Worm (Caenorhabditis elegans) whole organism, mixed stage, embryonic: ENCODE results near the gene F59F5.7.

Source experiments
- M03D4.4 ChIP-seq: sonication (generic microtip); optimal IDR thresholded peaks from 2 replicates; lab custom pipeline; 2017; ENCODE audit warnings: mild to moderate bottlenecking, missing genetic modification characterization, missing compliant biosample characterization
- bed-3 ChIP-seq: fragments of 200-800 bp; sonication (Bioruptor generic); optimal IDR thresholded peaks from 3 replicates; lab custom pipeline; 2018; ENCODE audit warnings: mild to moderate bottlenecking, missing genetic modification characterization, moderate library complexity, missing compliant biosample characterization
- blmp-1 ChIP-seq: fragments of 150-350 bp; optimal IDR thresholded peaks from 2 replicates; lab custom pipeline; 2014; ENCODE audit warnings: missing biosample characterization, missing genetic modification characterization
- ceh-39 ChIP-seq: fragments of 150-350 bp; optimal IDR thresholded peaks from 2 replicates; lab custom pipeline; 2014; ENCODE audit warnings: missing biosample characterization, missing genetic modification characterization
- ceh-43 ChIP-seq: fragments of 200-800 bp; sonication (Bioruptor generic); optimal IDR thresholded peaks from 2 replicates; lab custom pipeline; 2018; ENCODE audit warnings: mild to moderate bottlenecking, missing genetic modification characterization, moderate library complexity, missing compliant biosample characterization
- ces-1 ChIP-seq: fragments of 150-350 bp; optimal IDR thresholded peaks from 2 replicates; lab custom pipeline; 2014; ENCODE audit warnings: missing biosample characterization, missing genetic modification reagents, missing genetic modification characterization
- cnd-1 ChIP-seq: fragments of 200-800 bp; sonication (Bioruptor generic); optimal IDR thresholded peaks from 2 replicates; lab custom pipeline; 2018; ENCODE audit warnings: mild to moderate bottlenecking, missing genetic modification characterization, missing compliant biosample characterization
- drap-1 ChIP-seq: fragments of 200-800 bp; sonication (Bioruptor generic); optimal IDR thresholded peaks from 3 replicates; lab custom pipeline; 2018; ENCODE audit warnings: mild to moderate bottlenecking, missing genetic modification characterization, missing compliant biosample characterization
- flh-1 ChIP-seq: fragments of 200-800 bp; sonication (Bioruptor generic); optimal IDR thresholded peaks from 2 replicates; lab custom pipeline; 2018; ENCODE audit warnings: mild to moderate bottlenecking, missing genetic modification characterization, moderate library complexity, missing compliant biosample characterization
- ham-2 ChIP-seq: fragments of 200-800 bp; sonication (Bioruptor generic); optimal IDR thresholded peaks from 2 replicates; lab custom pipeline; 2018; ENCODE audit warnings: mild to moderate bottlenecking, missing genetic modification characterization, missing compliant biosample characterization
- hlh-1 ChIP-seq: fragments of 150-350 bp; optimal IDR thresholded peaks from 2 replicates; lab custom pipeline; 2014; ENCODE audit warnings: missing biosample characterization, missing genetic modification reagents, missing genetic modification characterization
- lin-13 ChIP-seq: fragments of 150-350 bp; optimal IDR thresholded peaks from 2 replicates; lab custom pipeline; 2014; ENCODE audit warnings: missing biosample characterization, missing genetic modification characterization
- lin-32 ChIP-seq: fragments of 200-800 bp; sonication (Bioruptor generic); optimal IDR thresholded peaks from 2 replicates; lab custom pipeline; 2018; ENCODE audit warnings: mild to moderate bottlenecking, missing genetic modification characterization, missing compliant biosample characterization
- lsy-2 ChIP-seq: fragments of 150-350 bp; optimal IDR thresholded peaks from 2 replicates; lab custom pipeline; 2014; ENCODE audit warnings: missing biosample characterization, missing genetic modification characterization
- mab-5 ChIP-seq: fragments of 150-350 bp; optimal IDR thresholded peaks from 2 replicates; lab custom pipeline; 2014; ENCODE audit warnings: missing biosample characterization, missing genetic modification characterization
- mep-1 ChIP-seq: fragments of 150-350 bp; optimal IDR thresholded peaks from 2 replicates; lab custom pipeline; 2017; ENCODE audit warnings: missing biosample characterization, missing genetic modification reagents, missing genetic modification characterization, inconsistent platforms
- mls-2 ChIP-seq: sonication (generic microtip); optimal IDR thresholded peaks from 2 replicates; lab custom pipeline; 2016; ENCODE audit warnings: mild to moderate bottlenecking, missing genetic modification characterization, moderate library complexity, missing compliant biosample characterization
- nhr-12 ChIP-seq: fragments of 150-350 bp; optimal IDR thresholded peaks from 2 replicates; lab custom pipeline; 2014; ENCODE audit warnings: missing biosample characterization, missing genetic modification characterization
- nhr-76 ChIP-seq: sonication (generic microtip); optimal IDR thresholded peaks from 2 replicates; lab custom pipeline; 2017; ENCODE audit warnings: missing biosample characterization, missing genetic modification characterization
- pha-4 ChIP-seq: fragments of 150-350 bp; optimal IDR thresholded peaks from 2 replicates; lab custom pipeline; 2018; ENCODE audit warnings: missing biosample characterization, missing genetic modification reagents, missing genetic modification characterization
- sem-2 ChIP-seq: fragments of 200-800 bp; sonication (Bioruptor generic); optimal IDR thresholded peaks from 2 replicates; lab custom pipeline; 2018; ENCODE audit warnings: mild to moderate bottlenecking, missing genetic modification characterization, missing compliant biosample characterization
- snpc-4 ChIP-seq: fragments of 150-350 bp; optimal IDR thresholded peaks from 2 replicates; lab custom pipeline; 2014; ENCODE audit warnings: missing biosample characterization, missing genetic modification characterization
- tbx-8 ChIP-seq: fragments of 200-800 bp; sonication (Bioruptor generic); optimal IDR thresholded peaks from 2 replicates; lab custom pipeline; 2018; ENCODE audit warnings: mild to moderate bottlenecking, missing genetic modification characterization, moderate library complexity, missing compliant biosample characterization
- unc-120 ChIP-seq: sonication (generic microtip); optimal IDR thresholded peaks from 2 replicates; lab custom pipeline; 2017; ENCODE audit warnings: missing genetic modification characterization, missing compliant biosample characterization; ENCODE audit not compliant: poor library complexity, severe bottlenecking
- unc-39 ChIP-seq: fragments of 150-350 bp; optimal IDR thresholded peaks from 2 replicates; lab custom pipeline; 2014; ENCODE audit warnings: missing biosample characterization, missing genetic modification characterization
- unc-62 ChIP-seq: fragments of 150-350 bp; optimal IDR thresholded peaks from 2 replicates; lab custom pipeline; 2014; ENCODE audit warnings: missing biosample characterization, missing genetic modification reagents, missing genetic modification characterization
- zip-8 ChIP-seq: fragments of 150-350 bp; optimal IDR thresholded peaks from 2 replicates; lab custom pipeline; 2014; ENCODE audit warnings: missing biosample characterization, missing genetic modification characterization
- ztf-11 ChIP-seq: fragments of 150-350 bp; optimal IDR thresholded peaks from 2 replicates; lab custom pipeline; 2014; ENCODE audit warnings: missing biosample characterization, missing genetic modification characterization

F59F5.7 gene

DNA sequence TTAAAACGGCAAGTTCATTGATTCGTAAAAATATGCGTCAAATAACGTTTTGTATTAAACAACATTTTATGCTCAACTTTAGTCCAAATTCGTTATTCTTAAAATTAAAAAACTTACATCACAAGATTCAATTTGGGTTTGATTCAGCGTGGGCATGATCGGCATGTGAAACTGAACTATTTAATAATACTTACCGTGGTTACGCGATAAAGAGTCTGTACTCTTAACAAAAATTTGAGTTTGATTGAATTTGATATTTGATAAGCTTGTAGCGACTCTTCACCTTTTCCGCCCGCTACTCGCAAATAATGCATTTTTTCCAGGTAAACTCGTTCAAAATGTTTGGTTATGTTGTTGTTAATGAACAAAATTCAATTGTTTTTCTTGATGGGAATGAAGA is 25.9 kb upstream of the F59F5.7 start, which contains the start of gene glo-3:
glo-3 (plus strand) TSS at position 253 of the 400 bp plus-strand sequence.
- TF ChIP-seq nhr-12 (tag; lab: Kevin White, UChicago) (no peak), lsy-2 (tag; lab: Kevin White, UChicago) (no peak), mab-5 (tag; lab: Kevin White, UChicago) (no peak), hlh-1 (tag; lab: Kevin White, UChicago) (no peak), unc-120 (tag; lab: Kevin White, UChicago) (no peak), zip-8 (tag; lab: Kevin White, UChicago) (no peak)

DNA sequence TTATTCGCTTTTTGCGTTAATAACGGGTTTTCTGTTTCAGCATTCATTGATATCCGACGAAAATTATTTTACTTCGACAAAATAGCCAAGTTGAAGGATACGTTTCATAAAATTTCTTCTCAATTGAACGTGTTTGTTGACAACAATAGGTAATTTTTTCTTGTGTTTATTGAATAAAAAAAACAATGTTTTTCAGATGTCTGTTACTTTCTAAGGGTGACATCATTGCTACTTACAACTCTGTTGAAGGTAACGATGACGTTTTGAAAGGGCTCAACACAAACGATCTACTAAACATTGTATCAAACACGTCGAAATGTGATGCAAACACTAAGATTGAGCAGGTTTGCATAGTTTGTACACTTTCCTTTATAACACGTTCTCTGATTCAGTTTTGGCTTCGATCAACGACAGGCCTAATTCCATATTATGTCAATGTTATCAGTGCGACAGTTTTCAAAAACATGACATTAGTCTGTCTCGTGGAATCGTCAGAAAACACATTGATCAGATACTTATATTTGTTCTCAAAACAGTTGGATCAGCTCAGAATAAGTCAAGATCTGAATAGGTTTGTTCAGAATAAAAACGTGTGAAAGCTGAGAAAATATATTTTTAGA is 24.6 kb upstream of the F59F5.7 start:
- TF ChIP-seq sem-2 (GFP tag; lab: Kevin White, UChicago) = no peak
- no peak for TF ChIP-seq unc-39
- no peak for TF ChIP-seq flh-1 (GFP tag; lab: Kevin White, UChicago)
- TF ChIP-seq nhr-76 (tag; lab: Kevin White, UChicago) = no peak
- no peak for TF ChIP-seq pha-4
- no peak for TF ChIP-seq mep-1 (tag; lab: Kevin White, UChicago)
- no peak for TF ChIP-seq cnd-1 (tag; lab: Kevin White, UChicago)
- no peak for TF ChIP-seq ceh-43 (GFP tag; lab: Kevin White, UChicago)

DNA sequence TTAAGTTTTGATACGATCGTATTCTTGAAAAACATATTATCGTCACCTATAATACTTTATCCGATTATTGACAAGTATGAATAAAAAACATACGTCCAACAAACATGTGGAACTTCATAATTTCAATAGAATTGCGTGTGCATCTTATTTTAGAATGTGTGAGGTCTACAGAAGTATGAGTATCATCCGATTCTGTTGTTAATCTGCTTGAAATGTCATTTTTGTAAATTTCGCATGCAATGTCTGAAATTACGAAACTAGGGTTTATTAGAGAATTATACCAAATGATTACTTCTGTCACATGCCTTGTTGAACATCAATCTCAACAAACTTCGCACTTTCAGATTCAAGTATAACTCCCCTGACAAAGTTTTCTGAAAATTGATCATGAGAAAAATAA is 17.5 kb upstream of the F59F5.7 start:
- TF ChIP-seq nhr-12 (tag; lab: Kevin White, UChicago) (no peak), blmp-1 (tag; lab: Kevin White, UChicago) (no peak), unc-39 (no peak), nhr-76 (tag; lab: Kevin White, UChicago) (no peak), pha-4 (no peak), lsy-2 (tag; lab: Kevin White, UChicago) (no peak), zip-8 (tag; lab: Kevin White, UChicago) (no peak), mep-1 (tag; lab: Kevin White, UChicago) (no peak), ham-2 (GFP tag; lab: Kevin White, UChicago) (no peak), ces-1 (GFP tag; lab: Kevin White, UChicago) (no peak), tbx-8 (GFP tag; lab: Kevin White, UChicago) (no peak), bed-3 (GFP tag; lab: Kevin White, UChicago) (no peak), lin-13 (no peak), M03D4.4 (tag; lab: Kevin White, UChicago) (no peak), mab-5 (tag; lab: Kevin White, UChicago) (no peak), ztf-11 (tag; lab: Kevin White, UChicago) (no peak), drap-1 (GFP tag; lab: Kevin White, UChicago) (no peak), unc-62 (GFP tag; lab: Kevin White, UChicago) (no peak), mls-2 (no peak), sem-2 (GFP tag; lab: Kevin White, UChicago) (no peak)

DNA sequence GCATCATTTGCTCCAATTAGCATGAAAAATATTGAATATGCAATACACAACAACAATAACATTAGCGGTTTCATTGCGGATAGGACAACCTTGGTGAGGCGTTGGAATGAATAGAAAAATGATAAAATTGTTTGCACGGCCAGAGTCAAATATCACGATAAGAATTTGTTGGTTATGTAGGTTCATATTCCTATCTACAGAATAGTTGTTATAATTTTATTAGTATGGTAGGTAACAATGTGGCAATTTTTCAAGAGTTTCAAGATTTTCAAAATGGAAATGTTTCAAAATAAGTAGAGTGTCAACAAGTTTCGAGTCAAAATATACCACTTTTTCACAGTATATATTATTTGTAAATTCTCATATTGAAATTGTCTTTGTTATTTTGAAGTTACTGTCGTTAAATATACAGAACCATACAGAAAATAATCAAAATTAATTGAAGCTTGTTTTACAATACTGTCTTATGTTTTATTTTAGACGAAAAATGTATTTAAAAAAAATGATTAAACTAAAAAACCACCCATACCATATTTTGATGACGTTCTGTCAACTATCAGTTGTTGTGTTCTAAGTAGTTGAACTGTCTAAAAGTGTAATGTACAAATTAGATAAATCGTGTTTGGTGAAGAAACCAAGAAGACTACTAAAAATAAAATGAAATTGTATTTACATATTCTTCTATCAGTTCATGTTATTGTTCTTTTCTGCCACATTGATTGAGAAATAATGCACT is 16.8 kb upstream of the F59F5.7 start, which contains the start of the genes F59F5.3 and F59F5.4:
F59F5.3 (minus strand) TSS at position 101 of the 736 bp plus-strand sequence.
F59F5.4 (plus strand) TSS at position 686 of the 736 bp plus-strand sequence.
- TF ChIP-seq mls-2 (no peak), snpc-4 (no peak), lin-32 (no peak), mep-1 (tag; lab: Kevin White, UChicago) (no peak), ceh-39 (tag; lab: Kevin White, UChicago) (no peak), tbx-8 (GFP tag; lab: Kevin White, UChicago) (no peak), cnd-1 (tag; lab: Kevin White, UChicago) (no peak)

DNA sequence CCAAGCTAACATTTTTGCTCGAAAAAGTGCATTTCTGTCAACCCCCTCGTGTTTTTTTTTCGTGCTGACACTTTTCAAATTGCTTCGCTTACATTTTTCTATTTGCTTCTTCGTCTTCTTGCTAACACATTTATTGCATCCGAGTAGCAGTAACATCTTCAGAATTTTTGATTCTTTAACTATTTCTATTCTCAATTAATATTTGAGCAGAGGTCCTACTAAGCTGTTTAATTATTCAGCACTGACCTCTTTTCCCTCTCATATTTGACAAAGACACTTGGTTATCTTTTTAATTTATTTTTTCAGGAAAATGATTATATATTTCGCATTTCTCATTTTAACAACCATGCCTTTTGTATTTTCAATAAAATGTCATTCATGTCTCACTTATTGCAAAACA is 13.6 kb upstream of the F59F5.7 start, which contains the start of gene F59F5.5:
F59F5.5 (plus strand) TSS at position 301 of the 400 bp plus-strand sequence.
- no peak for TF ChIP-seq ceh-39 (tag; lab: Kevin White, UChicago)
- TF ChIP-seq nhr-76 (tag; lab: Kevin White, UChicago) = no peak
- no peak for TF ChIP-seq unc-120 (tag; lab: Kevin White, UChicago)
- no peak for TF ChIP-seq blmp-1 (tag; lab: Kevin White, UChicago)
- TF ChIP-seq cnd-1 (tag; lab: Kevin White, UChicago) = no peak
- no peak for TF ChIP-seq nhr-12 (tag; lab: Kevin White, UChicago)
